Worm (Caenorhabditis elegans) whole organism, young adult: ENCODE results near the gene C39B5.6.

Source experiments
- C17E4.6 ChIP-seq: fragments of 200-800 bp; sonication (Bioruptor generic); IDR thresholded peaks from 2 replicates; pipeline ENCODE4 v1.3.6; 2022; ENCODE audit warnings: missing genetic modification reagents, missing genetic modification characterization, missing compliant biosample characterization
- K11D2.4 ChIP-seq: fragments of 200-800 bp; sonication (Bioruptor generic); IDR thresholded peaks from 2 replicates; pipeline ENCODE4 v1.3.6; 2022; ENCODE audit warnings: missing genetic modification reagents, missing genetic modification characterization, missing compliant biosample characterization
- T07F8.4 ChIP-seq: sonication (generic microtip); optimal IDR thresholded peaks from 2 replicates; lab custom pipeline; 2016; ENCODE audit warnings: mild to moderate bottlenecking, missing genetic modification characterization, moderate library complexity, missing compliant biosample characterization
- Y53G8AR.9 ChIP-seq: fragments of 200-800 bp; sonication (Bioruptor generic); conservative IDR thresholded peaks from 2 replicates; pipeline ENCODE4 v1.3.6; 2022; ENCODE audit warnings: missing genetic modification reagents, missing genetic modification characterization, missing compliant biosample characterization
- Y67H2A.10 ChIP-seq: fragments of 200-800 bp; sonication (Bioruptor generic); conservative IDR thresholded peaks from 2 replicates; pipeline ENCODE4 v1.3.6; 2022; ENCODE audit warnings: missing genetic modification reagents, missing genetic modification characterization, missing compliant biosample characterization
- ZK185.1 ChIP-seq: sonication (generic microtip); optimal IDR thresholded peaks from 2 replicates; lab custom pipeline; 2016; ENCODE audit warnings: mild to moderate bottlenecking, missing genetic modification characterization, missing compliant biosample characterization; ENCODE audit not compliant: poor library complexity, severe bottlenecking
- aptf-2 ChIP-seq: fragments of 200-800 bp; sonication (Bioruptor generic); conservative IDR thresholded peaks from 2 replicates; pipeline ENCODE4 v1.3.6; 2022; ENCODE audit warnings: missing genetic modification reagents, missing genetic modification characterization, missing compliant biosample characterization
- atf-7 ChIP-seq: sonication (generic microtip); optimal IDR thresholded peaks from 2 replicates; lab custom pipeline; 2017; ENCODE audit warnings: mild to moderate bottlenecking, missing genetic modification characterization, missing compliant biosample characterization
- attf-5 ChIP-seq: fragments of 200-800 bp; sonication (Bioruptor generic); optimal IDR thresholded peaks from 2 replicates; lab custom pipeline; 2018; ENCODE audit warnings: mild to moderate bottlenecking, missing genetic modification characterization, missing compliant biosample characterization
- attf-6 ChIP-seq: fragments of 200-800 bp; sonication (Bioruptor generic); IDR thresholded peaks from 2 replicates; pipeline ENCODE4 v1.3.6; 2022; ENCODE audit warnings: missing genetic modification reagents, missing genetic modification characterization, missing compliant biosample characterization
- bed-1 ChIP-seq: fragments of 200-800 bp; sonication (Bioruptor generic); IDR thresholded peaks from 2 replicates; pipeline ENCODE4 v1.3.6; 2022; ENCODE audit warnings: missing genetic modification reagents, missing genetic modification characterization, missing compliant biosample characterization
- ccch-3 ChIP-seq: fragments of 200-800 bp; sonication (Bioruptor generic); optimal IDR thresholded peaks from 2 replicates; lab custom pipeline; 2018; ENCODE audit warnings: mild to moderate bottlenecking, missing genetic modification characterization, missing compliant biosample characterization
- cebp-1 ChIP-seq, 2 experiments: fragments of 200-800 bp in 1 of 2; sonication (Bioruptor generic) in 1 of 2; sonication (generic microtip) in 1 of 2; IDR thresholded peaks in 1 of 2; optimal IDR thresholded peaks in 1 of 2; 2 replicates each; pipeline versions ENCODE4 v1.3.6 to Lab custom; 2017 to 2022; ENCODE audit warnings: missing compliant biosample characterization in 2 of 2, missing genetic modification characterization in 2 of 2, mild to moderate bottlenecking in 1 of 2, missing genetic modification reagents in 1 of 2, moderate library complexity in 1 of 2
- ceh-27 ChIP-seq: fragments of 200-800 bp; sonication (Bioruptor generic); optimal IDR thresholded peaks from 2 replicates; lab custom pipeline; 2018; ENCODE audit warnings: mild to moderate bottlenecking, missing genetic modification characterization, moderate library complexity, missing compliant biosample characterization
- ceh-40 ChIP-seq: fragments of 200-800 bp; sonication (Bioruptor generic); IDR thresholded peaks from 2 replicates; pipeline ENCODE4 v1.3.6; 2022; ENCODE audit warnings: missing genetic modification characterization, missing compliant biosample characterization
- dox-1 ChIP-seq: fragments of 200-800 bp; sonication (Bioruptor generic); IDR thresholded peaks from 2 replicates; pipeline ENCODE4 v1.3.6; 2022; ENCODE audit warnings: missing genetic modification reagents, missing genetic modification characterization, missing compliant biosample characterization
- efl-1 ChIP-seq: fragments of 150-350 bp; optimal IDR thresholded peaks from 2 replicates; lab custom pipeline; 2014; ENCODE audit warnings: missing biosample characterization, missing genetic modification reagents, missing genetic modification characterization
- hmg-20 ChIP-seq: fragments of 200-800 bp; sonication (Bioruptor generic); IDR thresholded peaks from 2 replicates; pipeline ENCODE4 v1.3.6; 2022; ENCODE audit warnings: missing genetic modification reagents, missing genetic modification characterization, missing compliant biosample characterization
- let-526 ChIP-seq: fragments of 200-800 bp; sonication (Bioruptor generic); IDR thresholded peaks from 2 replicates; pipeline ENCODE4 v1.3.6; 2022; ENCODE audit warnings: missing genetic modification reagents, missing genetic modification characterization, missing compliant biosample characterization
- let-607 ChIP-seq, 2 experiments: fragments of 200-800 bp in 1 of 2; sonication (Bioruptor generic) in 1 of 2; sonication (generic microtip) in 1 of 2; optimal IDR thresholded peaks; 2 replicates each; lab custom pipeline; 2016 to 2018; ENCODE audit warnings: mild to moderate bottlenecking in 2 of 2, missing compliant biosample characterization in 2 of 2, missing genetic modification characterization in 2 of 2, moderate library complexity in 2 of 2, missing genotype in 1 of 2
- lsl-1 ChIP-seq: fragments of 200-800 bp; sonication (Bioruptor generic); optimal IDR thresholded peaks from 2 replicates; lab custom pipeline; 2018; ENCODE audit warnings: mild to moderate bottlenecking, missing genetic modification characterization, moderate library complexity, missing compliant biosample characterization
- mes-4 ChIP-seq: sonication (generic microtip); optimal IDR thresholded peaks from 2 replicates; lab custom pipeline; 2016; ENCODE audit warnings: missing genotype, missing genetic modification characterization, missing compliant biosample characterization
- nfya-2 ChIP-seq: fragments of 200-800 bp; sonication (Bioruptor generic); IDR thresholded peaks from 2 replicates; pipeline ENCODE4 v1.3.6; 2022; ENCODE audit warnings: missing genetic modification reagents, missing genetic modification characterization, missing compliant biosample characterization
- pha-4 ChIP-seq: fragments of 150-350 bp; sonication (generic microtip); optimal IDR thresholded peaks from 2 replicates; lab custom pipeline; 2014; ENCODE audit warnings: missing biosample characterization, missing genetic modification reagents, missing genetic modification characterization
- repo-1 ChIP-seq: sonication (generic microtip); optimal IDR thresholded peaks from 2 replicates; lab custom pipeline; 2017; ENCODE audit warnings: mild to moderate bottlenecking, missing genetic modification characterization, missing compliant biosample characterization
- sea-2 ChIP-seq: fragments of 200-800 bp; sonication (Bioruptor generic); IDR thresholded peaks from 2 replicates; pipeline ENCODE4 v1.3.6; 2022; ENCODE audit warnings: missing genetic modification characterization, missing compliant biosample characterization
- snpc-1.1 ChIP-seq: sonication (generic microtip); optimal IDR thresholded peaks from 2 replicates; lab custom pipeline; 2017; ENCODE audit warnings: missing genetic modification characterization, mild to moderate bottlenecking, missing compliant biosample characterization, antibody characterized with exemption, moderate library complexity, missing genotype, missing genetic modification reagents; ENCODE audit not compliant: insufficient read depth
- snpc-1.3 ChIP-seq: sonication (generic microtip); optimal IDR thresholded peaks from 2 replicates; lab custom pipeline; 2017; ENCODE audit warnings: missing genetic modification characterization, mild to moderate bottlenecking, missing compliant biosample characterization, antibody characterized with exemption, moderate library complexity, missing genotype, missing genetic modification reagents; ENCODE audit not compliant: insufficient read depth
- tbp1 ChIP-seq: fragments of 200-800 bp; sonication (Bioruptor generic); optimal IDR thresholded peaks from 2 replicates; lab custom pipeline; 2018; ENCODE audit warnings: mild to moderate bottlenecking, missing genetic modification characterization, missing compliant biosample characterization
- unc-130 ChIP-seq: sonication (generic microtip); optimal IDR thresholded peaks from 2 replicates; lab custom pipeline; 2016; ENCODE audit warnings: missing genetic modification reagents, missing genetic modification characterization, missing compliant biosample characterization
- xnd-1 ChIP-seq: sonication (generic microtip); optimal IDR thresholded peaks from 2 replicates; lab custom pipeline; 2016; ENCODE audit warnings: missing genotype, missing genetic modification reagents, missing genetic modification characterization, missing compliant biosample characterization
- ztf-22 ChIP-seq: fragments of 200-800 bp; sonication (Bioruptor generic); optimal IDR thresholded peaks from 2 replicates; lab custom pipeline; 2018; ENCODE audit warnings: mild to moderate bottlenecking, missing genetic modification characterization, moderate library complexity, missing compliant biosample characterization

The C39B5.6 gene

ce11 chrIII:2223932-2224331, 26.1 kb downstream of the C39B5.6 start, which contains the start of gene srd-65:
Gene srd-65, minus strand, starts transcription at chrIII:2224032.
- no peak for TF ChIP-seq tbp1
- no peak for TF ChIP-seq bed-1 (GFP tag; lab: Robert Waterston, UW)
- TF ChIP-seq aptf-2 (GFP tag; lab: Robert Waterston, UW) = no peak
- TF ChIP-seq ceh-40 = no peak
- TF ChIP-seq pha-4 = no peak
- no peak for TF ChIP-seq snpc-1.3 (tag; lab: Kevin White, UChicago)
- no peak for TF ChIP-seq T07F8.4 (tag; lab: Kevin White, UChicago)
- no peak for TF ChIP-seq Y53G8AR.9

ce11 chrIII:2224478-2224877, 26.7 kb downstream of the C39B5.6 start, which contains the start of gene fbxa-38:
Gene fbxa-38, plus strand, starts transcription at chrIII:2224672.
- no peak for TF ChIP-seq ZK185.1
- TF ChIP-seq lsl-1 (GFP tag; lab: Kevin White, UChicago) = no peak
- no peak for TF ChIP-seq xnd-1 (tag; lab: Kevin White, UChicago)
- TF ChIP-seq attf-6 = no peak
- no peak for TF ChIP-seq ccch-3 (GFP tag; lab: Kevin White, UChicago)
- no peak for TF ChIP-seq nfya-2 (GFP tag; lab: Robert Waterston, UW)
- TF ChIP-seq C17E4.6 = no peak
- no peak for TF ChIP-seq ceh-27 (GFP tag; lab: Kevin White, UChicago)
- no peak for TF ChIP-seq K11D2.4
- TF ChIP-seq cebp-1 (GFP tag; IDR thresholded peaks at IDR 0.05; lab: Robert Waterston, UW) = no peak
- TF ChIP-seq cebp-1 (tag; optimal IDR thresholded peaks at IDR 0.05; lab: Kevin White, UChicago) = no peak
- TF ChIP-seq Y67H2A.10 (GFP tag; lab: Robert Waterston, UW) = no peak
- no peak for TF ChIP-seq ztf-22
- TF ChIP-seq let-526 = no peak
- no peak for TF ChIP-seq hmg-20 (GFP tag; lab: Robert Waterston, UW)
- no peak for TF ChIP-seq dox-1
- no peak for TF ChIP-seq unc-130 (GFP tag; lab: Kevin White, UChicago)
- no peak for TF ChIP-seq mes-4 (tag; lab: Kevin White, UChicago)
- TF ChIP-seq, all 124 proteins: peak for 0

- no peak for TF ChIP-seq attf-6
Observed at ce11 chrIII:2227407-2227806, 29.6 kb downstream of the C39B5.6 start, which contains the start of gene fbxa-62. Gene fbxa-62, plus strand, starts transcription at chrIII:2227707.

- no peak for TF ChIP-seq attf-6
- TF ChIP-seq, all 124 proteins: peak for 0
Observed at ce11 chrIII:2232360-2232759, 34.6 kb downstream of the C39B5.6 start, which contains the start of gene fbxa-47. Gene fbxa-47, minus strand, starts transcription at chrIII:2232460.

ce11 chrIII:2233399-2233798, 35.6 kb downstream of the C39B5.6 start:
- TF ChIP-seq cebp-1 (GFP tag; IDR thresholded peaks at IDR 0.05; lab: Robert Waterston, UW) (no peak), cebp-1 (tag; optimal IDR thresholded peaks at IDR 0.05; lab: Kevin White, UChicago) (no peak), efl-1 (GFP tag; lab: Kevin White, UChicago) (no peak), attf-5 (no peak), sea-2 (GFP tag; lab: Robert Waterston, UW) (no peak)

- TF ChIP-seq atf-7 (tag; lab: Kevin White, UChicago) (peak; percentile 28), repo-1 (tag; lab: Kevin White, UChicago) (no peak), snpc-1.1 (tag; lab: Kevin White, UChicago) (no peak), ZK185.1 (no peak), let-607 (tag; optimal IDR thresholded peaks at IDR 0.05; lab: Kevin White, UChicago) (no peak)
Observed at ce11 chrIII:2234192-2234934, 36.6 kb downstream of the C39B5.6 start, which contains the start of gene C39B5.2. Gene C39B5.2, plus strand, starts transcription at chrIII:2234884.
